Fruit fly (Drosophila melanogaster): Measurements from ENCODE around the gene CG32266.

CG32266 gene

DNA sequence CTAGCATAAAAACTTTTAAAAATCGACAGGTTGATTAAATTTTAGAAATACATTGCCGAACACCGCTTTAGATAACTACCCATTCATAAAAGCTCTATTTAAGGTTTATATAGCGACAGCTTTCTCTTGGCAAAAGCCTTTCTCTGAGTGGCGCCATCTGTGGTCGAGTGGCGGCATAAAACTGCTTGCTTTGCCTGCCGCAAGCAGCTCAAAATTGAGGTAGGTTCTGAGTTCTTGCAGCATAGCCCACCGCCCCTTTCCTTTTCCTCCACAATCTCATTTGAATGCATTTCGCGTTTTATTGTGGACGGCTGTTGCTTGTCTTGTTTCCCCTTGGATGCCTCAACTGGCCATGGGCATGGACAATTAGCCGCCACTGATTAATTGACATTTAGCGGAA is 22.8 kb upstream of the CG32266 start (continued):
- TF ChIP-seq CG12769 (tag; optimal IDR thresholded peaks at IDR 0.05), result peak; percentile 56
- peak; percentile 82 for TF ChIP-seq vvl (GFP tag; IDR thresholded peaks at IDR 0.05)
- peak; percentile 59 for TF ChIP-seq dm (GFP tag; optimal IDR thresholded peaks at IDR 0.05)
- no peak for TF ChIP-seq unc-4 (GFP tag; IDR thresholded peaks at IDR 0.05; ENCODE audit: partially characterized antibody)
- TF ChIP-seq hbn (GFP tag; IDR thresholded peaks at IDR 0.05; ENCODE audit: partially characterized antibody), result no peak
- peak; percentile 42 for TF ChIP-seq CG1602 (GFP tag; optimal IDR thresholded peaks at IDR 0.05)
- peak; percentile 11 for TF ChIP-seq dmrt99B (tag; optimal IDR thresholded peaks at IDR 0.05)
- peak; percentile 14 for TF ChIP-seq CG6765 (GFP tag; optimal IDR thresholded peaks at IDR 0.05)
- TF ChIP-seq CG18764 (GFP tag; optimal IDR thresholded peaks at IDR 0.05), result no peak
- TF ChIP-seq CG18011 (GFP tag; optimal IDR thresholded peaks at IDR 0.05), result peak; percentile 18
- peak; percentile 33; the same call in 1 of the 2 replicates for TF ChIP-seq al (GFP tag; IDR thresholded peaks at IDR 0.05)
- TF ChIP-seq CG8944 (GFP tag; optimal IDR thresholded peaks at IDR 0.05), result peak; percentile 67
- peak; percentile 92 for TF ChIP-seq sens (GFP tag)
- peak; percentile 53 for TF ChIP-seq CG3847 (GFP tag; IDR thresholded peaks at IDR 0.05)
- TF ChIP-seq Dll (GFP tag; IDR thresholded peaks at IDR 0.05; ENCODE audit: partially characterized antibody), result no peak
- no peak for TF ChIP-seq D (optimal IDR thresholded peaks at IDR 0.05)
- peak; percentile 24 for TF ChIP-seq D (GFP tag; optimal IDR thresholded peaks at IDR 0.05)
- peak; percentile 30 for TF ChIP-seq Meics (GFP tag; optimal IDR thresholded peaks at IDR 0.05)
- no peak for TF ChIP-seq CG17186 (GFP tag; optimal IDR thresholded peaks at IDR 0.05)
- TF ChIP-seq Drgx (GFP tag; IDR thresholded peaks at IDR 0.05), result no peak
- TF ChIP-seq btn (GFP tag; optimal IDR thresholded peaks at IDR 0.05), result peak; percentile 35
- TF ChIP-seq CG10565 (GFP tag; optimal IDR thresholded peaks at IDR 0.05), result no peak
- peak; percentile 70 for TF ChIP-seq CG30431 (GFP tag; optimal IDR thresholded peaks at IDR 0.05)
- 0 out of 2 replicates have a peak, but pooled peaks have one; percentile 8 for TF ChIP-seq ro (GFP tag; IDR thresholded peaks at IDR 0.05)
- TF ChIP-seq org-1 (GFP tag; optimal IDR thresholded peaks at IDR 0.05), result peak; percentile 26
- TF ChIP-seq zen2 (GFP tag; IDR thresholded peaks at IDR 0.05; ENCODE audit: partially characterized antibody), result no peak
- TF ChIP-seq Gug (GFP tag; IDR thresholded peaks at IDR 0.05), result peak; percentile 23; the same call in 1 of the 4 replicates
- no peak for TF ChIP-seq peb (GFP tag; IDR thresholded peaks at IDR 0.05)
- no peak for TF ChIP-seq gce (GFP tag; IDR thresholded peaks at IDR 0.05)
- TF ChIP-seq bbx (GFP tag; IDR thresholded peaks at IDR 0.05; ENCODE audit: partially characterized antibody), result no peak
- TF ChIP-seq ERR (GFP tag; optimal IDR thresholded peaks at IDR 0.05), result no peak
- peak; percentile 52 for TF ChIP-seq jumu (GFP tag; optimal IDR thresholded peaks at IDR 0.05)
- no peak for TF ChIP-seq Sry-β (GFP tag; optimal IDR thresholded peaks at IDR 0.05)
- no peak for TF ChIP-seq bigmax (GFP tag; optimal IDR thresholded peaks at IDR 0.05)
- peak; percentile 59 for TF ChIP-seq CG10366 (GFP tag; IDR thresholded peaks at IDR 0.05)
- no peak for TF ChIP-seq Fer3 (tag; optimal IDR thresholded peaks at IDR 0.05)
- peak; percentile 96 for TF ChIP-seq CG31365 (tag; optimal IDR thresholded peaks at IDR 0.05)
- peak; percentile 45; the same call in 1 of the 3 replicates for TF ChIP-seq Opbp (GFP tag; IDR thresholded peaks at IDR 0.05; ENCODE audit: partially characterized antibody)
- TF ChIP-seq CG7987 (GFP tag; optimal IDR thresholded peaks at IDR 0.05), result no peak
- TF ChIP-seq tup (GFP tag; optimal IDR thresholded peaks at IDR 0.05), result peak; percentile 57
- peak; percentile 78 for TF ChIP-seq Mes4 (GFP tag; optimal IDR thresholded peaks at IDR 0.05)
- no peak for TF ChIP-seq TFAM (GFP tag; optimal IDR thresholded peaks at IDR 0.05)
- peak; percentile 9 for TF ChIP-seq CG15514 (GFP tag; optimal IDR thresholded peaks at IDR 0.05)
- TF ChIP-seq chm (GFP tag; IDR thresholded peaks at IDR 0.05), result peak; percentile 80
- peak; percentile 3 for TF ChIP-seq HHEX (GFP tag; optimal IDR thresholded peaks at IDR 0.05)
- TF ChIP-seq psq (GFP tag; optimal IDR thresholded peaks at IDR 0.05), result no peak
- TF ChIP-seq CG9876 (GFP tag; optimal IDR thresholded peaks at IDR 0.05), result peak; percentile 53
- TF ChIP-seq run (tag; optimal IDR thresholded peaks at IDR 0.05), result no peak
- TF ChIP-seq CG10979 (tag; optimal IDR thresholded peaks at IDR 0.05), result peak; percentile 14
- TF ChIP-seq cas (GFP tag; IDR thresholded peaks at IDR 0.05), result no peak
- TF ChIP-seq CG9932 (GFP tag; IDR thresholded peaks at IDR 0.05), result peak; percentile 63

All from whole organism, embryonic.